1 fruit fly cellular context compared by ENCODE assay signal in genomic region chr2L:1913047-1913760, dm6.
TF ChIP-seq lines count a peak whose summit lies in the region.

No protein-coding gene starts in this region.

TF ChIP-seq in whole organism, embryonic, 481 proteins besides CTCF, POLR2A, EP300 and RAD21 (continued from another document):
- TF ChIP-seq pan (optimal IDR thresholded peaks at IDR 0.05; lab: Kevin White, UChicago) (no peak), pan (GFP tag; optimal IDR thresholded peaks at IDR 0.05 in 1 of 2, IDR thresholded peaks at IDR 0.05 in 1 of 2) (peak in 1 of 2 experiments; percentile 34), CG1529 (GFP tag; optimal IDR thresholded peaks at IDR 0.05; lab: Kevin White, UChicago) (peak; percentile 0), grau (tag; optimal IDR thresholded peaks at IDR 0.05; lab: Kevin White, UChicago) (peak; percentile 5), Adf1 (GFP tag; IDR thresholded peaks at IDR 0.05; lab: Robert Waterston, UW) (peak; percentile 51; the same call in 1 of the 2 replicates), ewg (GFP tag; optimal IDR thresholded peaks at IDR 0.05; lab: Kevin White, UChicago) (peak; percentile 11), CG4707 (GFP tag; optimal IDR thresholded peaks at IDR 0.05; lab: Kevin White, UChicago) (peak; percentile 31), YL-1 (GFP tag; optimal IDR thresholded peaks at IDR 0.05; lab: Kevin White, UChicago) (peak; percentile 4)
